Worm (Caenorhabditis elegans) whole organism, young adult: ENCODE data around the gene Y76B12C.4.

Experiments
- B0261.1 ChIP-seq: sonication (generic microtip); optimal IDR thresholded peaks from 2 replicates; lab custom pipeline; 2016; ENCODE audit warnings: mild to moderate bottlenecking, missing genetic modification characterization, moderate library complexity, missing compliant biosample characterization
- B0336.3 ChIP-seq: fragments of 200-800 bp; sonication (Bioruptor generic); IDR thresholded peaks from 2 replicates; pipeline ENCODE4 v1.3.6; 2022; ENCODE audit warnings: missing genetic modification characterization, missing compliant biosample characterization
- C06A6.2 ChIP-seq: fragments of 200-800 bp; sonication (Bioruptor generic); conservative IDR thresholded peaks from 2 replicates; pipeline ENCODE4 v1.3.6; 2022; ENCODE audit warnings: missing genetic modification characterization, missing compliant biosample characterization
- D2030.7 ChIP-seq: fragments of 200-800 bp; sonication (Bioruptor generic); IDR thresholded peaks from 2 replicates; pipeline ENCODE4 v1.3.6; 2022; ENCODE audit warnings: missing genetic modification reagents, missing genetic modification characterization, missing compliant biosample characterization
- F22D6.2 ChIP-seq: sonication (generic microtip); optimal IDR thresholded peaks from 2 replicates; lab custom pipeline; 2016; ENCODE audit warnings: mild to moderate bottlenecking, missing genetic modification characterization, missing compliant biosample characterization
- F33H1.4 ChIP-seq: fragments of 200-800 bp; sonication (Bioruptor generic); IDR thresholded peaks from 2 replicates; pipeline ENCODE4 v1.3.6; 2022; ENCODE audit warnings: missing genetic modification reagents, missing genetic modification characterization, missing compliant biosample characterization
- F37B4.10 ChIP-seq: fragments of 200-800 bp; sonication (Bioruptor generic); IDR thresholded peaks from 2 replicates; pipeline ENCODE4 v1.3.6; 2022; ENCODE audit warnings: missing genetic modification characterization, missing compliant biosample characterization
- Y53F4B.3 ChIP-seq: fragments of 200-800 bp; sonication (Bioruptor generic); IDR thresholded peaks from 2 replicates; pipeline ENCODE4 v1.3.6; 2022; ENCODE audit warnings: missing genetic modification reagents, missing genetic modification characterization, missing compliant biosample characterization
- Y79H2A.3 ChIP-seq: fragments of 200-800 bp; sonication (Bioruptor generic); conservative IDR thresholded peaks from 2 replicates; pipeline ENCODE4 v1.3.6; 2022; ENCODE audit warnings: missing genetic modification reagents, missing genetic modification characterization, missing compliant biosample characterization
- Y95B8A.8 ChIP-seq: fragments of 200-800 bp; sonication (Bioruptor generic); IDR thresholded peaks from 2 replicates; pipeline ENCODE4 v1.3.6; 2022; ENCODE audit warnings: missing genetic modification reagents, missing genetic modification characterization, missing compliant biosample characterization
- akir-1 ChIP-seq: fragments of 200-800 bp; sonication (Bioruptor generic); optimal IDR thresholded peaks from 2 replicates; lab custom pipeline; 2018; ENCODE audit warnings: mild to moderate bottlenecking, missing genetic modification characterization, moderate library complexity, missing compliant biosample characterization
- athp-1 ChIP-seq: sonication (generic microtip); optimal IDR thresholded peaks from 2 replicates; lab custom pipeline; 2017; ENCODE audit warnings: mild to moderate bottlenecking, missing genetic modification characterization, missing compliant biosample characterization
- ccch-3 ChIP-seq: fragments of 200-800 bp; sonication (Bioruptor generic); optimal IDR thresholded peaks from 2 replicates; lab custom pipeline; 2018; ENCODE audit warnings: mild to moderate bottlenecking, missing genetic modification characterization, missing compliant biosample characterization
- ceh-27 ChIP-seq: fragments of 200-800 bp; sonication (Bioruptor generic); optimal IDR thresholded peaks from 2 replicates; lab custom pipeline; 2018; ENCODE audit warnings: mild to moderate bottlenecking, missing genetic modification characterization, moderate library complexity, missing compliant biosample characterization
- ceh-40 ChIP-seq: fragments of 200-800 bp; sonication (Bioruptor generic); IDR thresholded peaks from 2 replicates; pipeline ENCODE4 v1.3.6; 2022; ENCODE audit warnings: missing genetic modification characterization, missing compliant biosample characterization
- ceh-58 ChIP-seq: fragments of 200-800 bp; sonication (Bioruptor generic); IDR thresholded peaks from 2 replicates; pipeline ENCODE4 v1.3.6; 2022; ENCODE audit warnings: missing genetic modification characterization, missing compliant biosample characterization
- chd-7 ChIP-seq: sonication (generic microtip); optimal IDR thresholded peaks from 2 replicates; lab custom pipeline; 2016; ENCODE audit warnings: mild to moderate bottlenecking, missing genetic modification characterization, moderate library complexity, missing compliant biosample characterization
- dpff-1 ChIP-seq: sonication (generic microtip); optimal IDR thresholded peaks from 2 replicates; lab custom pipeline; 2017; ENCODE audit warnings: mild to moderate bottlenecking, missing genetic modification characterization, missing compliant biosample characterization
- egrh-3 ChIP-seq: fragments of 200-800 bp; sonication (Bioruptor generic); IDR thresholded peaks from 2 replicates; pipeline ENCODE4 v1.3.6; 2022; ENCODE audit warnings: missing genetic modification reagents, missing genetic modification characterization, missing compliant biosample characterization
- him-1 ChIP-seq: sonication (generic microtip); optimal IDR thresholded peaks from 2 replicates; lab custom pipeline; 2016; ENCODE audit warnings: missing genotype, missing genetic modification reagents, missing genetic modification characterization, missing compliant biosample characterization
- hlh-26 ChIP-seq: fragments of 200-800 bp; sonication (Bioruptor generic); conservative IDR thresholded peaks from 2 replicates; pipeline ENCODE4 v1.3.6; 2022; ENCODE audit warnings: missing genetic modification reagents, missing genetic modification characterization, missing compliant biosample characterization
- hrde-1 ChIP-seq: sonication (generic microtip); optimal IDR thresholded peaks from 2 replicates; lab custom pipeline; 2016; ENCODE audit warnings: missing genetic modification characterization, mild to moderate bottlenecking, missing compliant biosample characterization, moderate library complexity, missing genotype, missing genetic modification reagents, borderline replicate concordance
- lin-40 ChIP-seq: sonication (generic microtip); optimal IDR thresholded peaks from 2 replicates; lab custom pipeline; 2016; ENCODE audit warnings: missing genetic modification characterization, mild to moderate bottlenecking, missing compliant biosample characterization, missing genotype, missing genetic modification reagents
- lin-54 ChIP-seq: fragments of 200-800 bp; sonication (Bioruptor generic); optimal IDR thresholded peaks from 2 replicates; lab custom pipeline; 2018; ENCODE audit warnings: mild to moderate bottlenecking, missing genetic modification characterization, missing compliant biosample characterization
- madf-6 ChIP-seq: fragments of 200-800 bp; sonication (Bioruptor generic); IDR thresholded peaks from 2 replicates; pipeline ENCODE4 v1.3.6; 2022; ENCODE audit warnings: missing genetic modification reagents, missing genetic modification characterization, missing compliant biosample characterization
- mcd-1 ChIP-seq: fragments of 200-800 bp; sonication (Bioruptor generic); IDR thresholded peaks from 2 replicates; pipeline ENCODE4 v1.3.6; 2022; ENCODE audit warnings: missing genetic modification reagents, missing genetic modification characterization, missing compliant biosample characterization
- mel-28 ChIP-seq: sonication (generic microtip); optimal IDR thresholded peaks from 2 replicates; lab custom pipeline; 2016; ENCODE audit warnings: borderline replicate concordance, mild to moderate bottlenecking, missing genetic modification characterization, missing compliant biosample characterization
- nfya-1 ChIP-seq: sonication (generic microtip); optimal IDR thresholded peaks from 2 replicates; lab custom pipeline; 2017; ENCODE audit warnings: antibody characterized with exemption, missing compliant biosample characterization, missing genetic modification characterization, borderline replicate concordance; ENCODE audit not compliant: insufficient read depth
- nhr-120 ChIP-seq: fragments of 200-800 bp; sonication (Bioruptor generic); IDR thresholded peaks from 2 replicates; pipeline ENCODE4 v1.3.6; 2022; ENCODE audit warnings: missing genetic modification characterization, missing compliant biosample characterization
- nhr-27 ChIP-seq: fragments of 200-800 bp; sonication (Bioruptor generic); optimal IDR thresholded peaks from 2 replicates; lab custom pipeline; 2018; ENCODE audit warnings: mild to moderate bottlenecking, missing genetic modification characterization, moderate library complexity, missing compliant biosample characterization
- pbrm-1 ChIP-seq: fragments of 200-800 bp; sonication (Bioruptor generic); IDR thresholded peaks from 2 replicates; pipeline ENCODE4 v1.3.6; 2022; ENCODE audit warnings: missing genetic modification reagents, missing genetic modification characterization, missing compliant biosample characterization
- rec-8 ChIP-seq, 2 experiments: sonication (generic microtip); optimal IDR thresholded peaks; 2 replicates each; lab custom pipeline; 2016; ENCODE audit warnings: mild to moderate bottlenecking in 2 of 2, missing genetic modification characterization in 2 of 2, missing genetic modification reagents in 2 of 2, missing genotype in 2 of 2, missing biosample characterization in 1 of 2, missing compliant biosample characterization in 1 of 2, moderate library complexity in 1 of 2
- repo-1 ChIP-seq: sonication (generic microtip); optimal IDR thresholded peaks from 2 replicates; lab custom pipeline; 2017; ENCODE audit warnings: mild to moderate bottlenecking, missing genetic modification characterization, missing compliant biosample characterization
- sdz-38 ChIP-seq: sonication (generic microtip); optimal IDR thresholded peaks from 2 replicates; lab custom pipeline; 2016; ENCODE audit warnings: missing genotype, missing genetic modification characterization, missing compliant biosample characterization
- sea-2 ChIP-seq: fragments of 200-800 bp; sonication (Bioruptor generic); IDR thresholded peaks from 2 replicates; pipeline ENCODE4 v1.3.6; 2022; ENCODE audit warnings: missing genetic modification characterization, missing compliant biosample characterization
- snpc-3.4 ChIP-seq: sonication (generic microtip); optimal IDR thresholded peaks from 2 replicates; lab custom pipeline; 2017; ENCODE audit warnings: missing genetic modification characterization, mild to moderate bottlenecking, missing compliant biosample characterization, antibody characterized with exemption, moderate library complexity, missing genotype, missing genetic modification reagents
- somi-1 ChIP-seq: fragments of 200-800 bp; sonication (Bioruptor generic); optimal IDR thresholded peaks from 2 replicates; lab custom pipeline; 2018; ENCODE audit warnings: mild to moderate bottlenecking, missing genetic modification characterization, missing compliant biosample characterization
- tbp1 ChIP-seq: fragments of 200-800 bp; sonication (Bioruptor generic); optimal IDR thresholded peaks from 2 replicates; lab custom pipeline; 2018; ENCODE audit warnings: mild to moderate bottlenecking, missing genetic modification characterization, missing compliant biosample characterization
- tbx-9 ChIP-seq: sonication (generic microtip); optimal IDR thresholded peaks from 2 replicates; lab custom pipeline; 2016; ENCODE audit warnings: borderline replicate concordance, missing genetic modification characterization, inconsistent platforms, missing compliant biosample characterization
- zim-3 ChIP-seq: sonication (generic microtip); optimal IDR thresholded peaks from 2 replicates; lab custom pipeline; 2017; ENCODE audit warnings: mild to moderate bottlenecking, missing genetic modification characterization, moderate library complexity, missing compliant biosample characterization
- ztf-28 ChIP-seq: fragments of 200-800 bp; sonication (Bioruptor generic); IDR thresholded peaks from 2 replicates; pipeline ENCODE4 v1.3.6; 2022; ENCODE audit warnings: missing genetic modification reagents, missing genetic modification characterization, missing compliant biosample characterization
- ztf-6 ChIP-seq: fragments of 200-800 bp; sonication (Bioruptor generic); IDR thresholded peaks from 2 replicates; pipeline ENCODE4 v1.3.6; 2022; ENCODE audit warnings: missing genetic modification reagents, missing genetic modification characterization, missing compliant biosample characterization

Gene Y76B12C.4

DNA sequence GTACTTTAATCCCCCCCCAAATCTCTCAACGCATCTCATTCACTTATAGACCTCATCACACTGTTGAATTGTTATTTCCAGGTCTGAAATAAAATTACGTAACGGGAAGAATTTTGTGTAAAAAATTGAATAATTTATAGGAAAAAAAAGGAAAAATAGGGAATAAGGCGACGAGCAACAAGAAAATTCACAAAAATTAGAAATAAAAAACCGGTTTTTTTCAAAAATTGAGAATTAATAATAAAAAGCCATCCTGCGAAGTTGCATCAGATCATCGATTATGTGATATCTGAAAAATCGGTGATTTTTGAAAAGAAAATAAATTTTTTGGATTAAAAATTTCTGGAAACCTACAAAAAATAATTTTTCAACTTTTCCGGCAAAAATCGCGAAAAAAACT, 36.7 kb upstream of the Y76B12C.4 start (continued):
- TF ChIP-seq tbp1 (GFP tag; lab: Kevin White, UChicago): no peak
- TF ChIP-seq F22D6.2 (tag; lab: Kevin White, UChicago): no peak
- no peak for TF ChIP-seq Y53F4B.3 (GFP tag; lab: Robert Waterston, UW)
- peak in 1 of 2 experiments; percentile 22 for TF ChIP-seq rec-8 (tag; optimal IDR thresholded peaks at IDR 0.05; lab: Kevin White, UChicago)
- TF ChIP-seq egrh-3 (GFP tag; lab: Robert Waterston, UW): no peak
- no peak for TF ChIP-seq ceh-40 (GFP tag; lab: Robert Waterston, UW)
- TF ChIP-seq tbx-9: no peak
- TF ChIP-seq nhr-120 (GFP tag; lab: Robert Waterston, UW): no peak
- TF ChIP-seq lin-40: no peak
- peak; percentile 21 for TF ChIP-seq lin-54
- TF ChIP-seq nhr-27 (tag; lab: Kevin White, UChicago): no peak
- TF ChIP-seq him-1 (tag; lab: Kevin White, UChicago): peak; percentile 100
- TF ChIP-seq chd-7 (tag; lab: Kevin White, UChicago): no peak
- peak; percentile 39 for TF ChIP-seq madf-6 (GFP tag; lab: Robert Waterston, UW)
- TF ChIP-seq mel-28: no peak
- no peak for TF ChIP-seq ztf-6 (GFP tag; lab: Robert Waterston, UW)
- TF ChIP-seq Y79H2A.3: no peak
- TF ChIP-seq Y95B8A.8: 0 out of 2 replicates have a peak, but pooled peaks have one; percentile 31
- no peak for TF ChIP-seq akir-1 (GFP tag; lab: Kevin White, UChicago)
- no peak for TF ChIP-seq ztf-28
- TF ChIP-seq athp-1 (tag; lab: Kevin White, UChicago): no peak
- no peak for TF ChIP-seq ceh-58 (GFP tag; lab: Robert Waterston, UW)
- no peak for TF ChIP-seq B0261.1
- TF ChIP-seq F37B4.10 (GFP tag; lab: Robert Waterston, UW): no peak

DNA sequence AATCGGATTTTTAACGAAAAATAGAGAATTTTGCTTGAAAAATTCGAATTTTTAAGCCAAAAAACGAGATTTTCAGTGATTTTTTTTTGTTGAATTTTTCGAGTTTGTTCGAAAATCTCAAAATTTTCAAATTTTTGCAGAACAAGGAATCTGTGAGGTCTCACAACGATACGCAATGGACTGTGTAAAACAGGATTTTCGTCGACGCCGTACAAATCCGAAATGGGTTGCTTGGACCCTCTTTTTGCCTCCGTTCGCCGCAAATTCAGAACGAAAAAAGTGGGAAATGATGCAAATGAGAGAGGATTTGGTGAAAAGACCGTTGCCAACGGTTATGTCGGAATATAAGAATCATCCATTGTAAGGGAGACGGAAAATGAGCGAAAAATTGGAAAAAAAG, 30.1 kb upstream of the Y76B12C.4 start:
- TF ChIP-seq repo-1 (no peak), Y53F4B.3 (GFP tag; lab: Robert Waterston, UW) (no peak), sdz-38 (tag; lab: Kevin White, UChicago) (no peak), F33H1.4 (GFP tag; lab: Robert Waterston, UW) (no peak), ceh-27 (no peak), F37B4.10 (GFP tag; lab: Robert Waterston, UW) (no peak), snpc-3.4 (no peak)

DNA sequence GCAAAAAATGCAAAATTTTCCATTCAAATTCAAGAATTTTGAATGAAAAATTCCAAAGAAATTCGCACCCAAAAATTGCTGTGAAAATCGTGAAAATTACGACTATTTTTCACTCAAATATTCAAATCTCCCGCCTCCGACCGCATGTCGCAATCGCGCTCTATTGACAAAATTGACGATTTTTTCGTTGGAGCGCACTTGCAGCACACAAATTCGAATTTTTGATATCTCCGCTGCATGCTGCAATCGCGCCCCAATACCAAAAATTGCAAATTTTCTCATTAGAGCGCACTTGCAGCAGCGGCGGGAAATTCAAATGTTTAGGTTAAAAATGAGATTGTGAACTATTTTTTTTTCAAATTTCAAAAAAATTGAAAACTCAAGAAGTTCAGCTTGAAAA, 25.6 kb upstream of the Y76B12C.4 start:
- TF ChIP-seq C06A6.2 (GFP tag; lab: Robert Waterston, UW) (no peak), mcd-1 (GFP tag; lab: Robert Waterston, UW) (peak; percentile 71), pbrm-1 (GFP tag; lab: Robert Waterston, UW) (no peak), him-1 (tag; lab: Kevin White, UChicago) (no peak), somi-1 (GFP tag; lab: Kevin White, UChicago) (no peak)
- TF ChIP-seq, all 124 proteins: peak for 1

DNA sequence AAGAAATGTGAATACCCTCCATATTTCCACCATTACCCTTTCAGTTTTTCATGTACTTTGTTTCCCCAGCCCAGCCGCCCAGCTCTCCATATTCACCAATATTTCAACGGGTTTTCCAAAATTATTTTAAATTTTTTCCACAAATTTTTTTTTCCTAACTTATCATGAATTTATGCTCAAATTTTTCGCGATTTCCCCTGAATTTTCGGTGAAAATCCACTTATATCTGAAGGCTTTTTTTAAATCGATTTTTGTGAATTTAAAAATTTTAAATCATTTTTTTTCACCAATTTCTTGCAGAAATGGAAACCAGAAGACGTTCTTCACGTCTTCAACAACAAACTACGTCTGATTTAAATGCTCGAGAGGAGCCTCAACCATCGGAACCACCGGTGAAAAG, 20.6 kb upstream of the Y76B12C.4 start, which contains the start of gene xpc-1:
TSS of gene xpc-1 (plus strand) at position 301 of the 400 bp plus-strand sequence.
- no peak for TF ChIP-seq hlh-26 (GFP tag; lab: Robert Waterston, UW)
- no peak for TF ChIP-seq hrde-1 (tag; lab: Kevin White, UChicago)
- TF ChIP-seq zim-3 (tag; lab: Kevin White, UChicago): no peak
- TF ChIP-seq repo-1: no peak
- TF ChIP-seq snpc-3.4: no peak
- TF ChIP-seq lin-54: no peak
- no peak for TF ChIP-seq chd-7 (tag; lab: Kevin White, UChicago)
- no peak for TF ChIP-seq nfya-1 (tag; lab: Kevin White, UChicago)
- TF ChIP-seq B0336.3: no peak
- no peak for TF ChIP-seq D2030.7 (GFP tag; lab: Robert Waterston, UW)
- TF ChIP-seq dpff-1 (tag; lab: Kevin White, UChicago): no peak
- no peak for TF ChIP-seq sea-2 (GFP tag; lab: Robert Waterston, UW)
- no peak for TF ChIP-seq ccch-3 (GFP tag; lab: Kevin White, UChicago)
